Worm (Caenorhabditis elegans) whole organism, L4 larva: ENCODE measurements around the gene ttm-1.

ENCODE experiments used
- D1046.2 ChIP-seq: fragments of 200-800 bp; sonication (Bioruptor generic); IDR thresholded peaks from 2 replicates; pipeline ENCODE4 v1.3.6; 2022; ENCODE audit warnings: missing genetic modification characterization, missing compliant biosample characterization
- F26F4.8 ChIP-seq: fragments of 200-800 bp; sonication (Bioruptor generic); conservative IDR thresholded peaks from 2 replicates; pipeline ENCODE4 v1.3.6; 2022; ENCODE audit warnings: missing genetic modification characterization, missing compliant biosample characterization
- F49E8.2 ChIP-seq: sonication (generic microtip); optimal IDR thresholded peaks from 2 replicates; lab custom pipeline; 2016; ENCODE audit warnings: missing compliant biosample characterization, mild to moderate bottlenecking, missing genetic modification characterization, borderline replicate concordance
- R02D3.7 ChIP-seq: fragments of 150-350 bp; sonication (generic microtip); optimal IDR thresholded peaks from 3 replicates; lab custom pipeline; 2014; ENCODE audit warnings: missing biosample characterization, missing genetic modification characterization
- Y105C5A.15 ChIP-seq: fragments of 200-800 bp; sonication (Bioruptor generic); IDR thresholded peaks from 2 replicates; pipeline ENCODE4 v1.3.6; 2022; ENCODE audit warnings: missing genetic modification characterization, missing compliant biosample characterization
- Y48G9A.11 ChIP-seq: fragments of 200-800 bp; sonication (Bioruptor generic); IDR thresholded peaks from 2 replicates; pipeline ENCODE4 v1.3.6; 2022; ENCODE audit warnings: missing genetic modification reagents, missing genetic modification characterization, missing compliant biosample characterization
- Y5F2A.4 ChIP-seq: fragments of 200-800 bp; sonication (Bioruptor generic); optimal IDR thresholded peaks from 2 replicates; lab custom pipeline; 2018; ENCODE audit warnings: mild to moderate bottlenecking, missing genetic modification characterization, missing compliant biosample characterization
- ZK546.5 ChIP-seq, 2 experiments: sonication (generic microtip); optimal IDR thresholded peaks; 2 replicates each; lab custom pipeline; 2017; ENCODE audit warnings: missing biosample characterization in 2 of 2, missing genetic modification characterization in 2 of 2
- aly-2 ChIP-seq: sonication (generic microtip); optimal IDR thresholded peaks from 2 replicates; lab custom pipeline; 2018; ENCODE audit warnings: missing biosample characterization, missing genetic modification characterization
- arid-1 ChIP-seq: fragments of 200-800 bp; sonication (Bioruptor generic); conservative IDR thresholded peaks from 2 replicates; pipeline ENCODE4 v1.3.6; 2022; ENCODE audit warnings: missing genetic modification reagents, missing genetic modification characterization, missing compliant biosample characterization
- ceh-44 ChIP-seq: fragments of 200-800 bp; sonication (Bioruptor generic); IDR thresholded peaks from 2 replicates; pipeline ENCODE4 v1.3.6; 2022; ENCODE audit warnings: missing genetic modification reagents, missing genetic modification characterization, missing compliant biosample characterization
- ceh-62 ChIP-seq: sonication (generic microtip); optimal IDR thresholded peaks from 2 replicates; lab custom pipeline; 2017; ENCODE audit warnings: missing biosample characterization, missing genetic modification characterization
- daf-16 ChIP-seq, 3 experiments: sonication (generic microtip); optimal IDR thresholded peaks; 2 replicates each; lab custom pipeline; 2016 to 2017; ENCODE audit warnings: missing genetic modification characterization in 3 of 3, missing genetic modification reagents in 3 of 3, mild to moderate bottlenecking in 2 of 3, missing compliant biosample characterization in 2 of 3, missing biosample characterization in 1 of 3, moderate library complexity in 1 of 3
- dmd-8 ChIP-seq: fragments of 200-800 bp; sonication (Bioruptor generic); IDR thresholded peaks from 2 replicates; pipeline ENCODE4 v1.3.6; 2022; ENCODE audit warnings: missing genetic modification characterization, missing compliant biosample characterization
- duxl-1 ChIP-seq: sonication (generic microtip); optimal IDR thresholded peaks from 2 replicates; lab custom pipeline; 2016; ENCODE audit warnings: mild to moderate bottlenecking, missing genetic modification characterization, moderate library complexity, missing compliant biosample characterization; ENCODE audit not compliant: poor library complexity
- dve-1 ChIP-seq: sonication (generic microtip); optimal IDR thresholded peaks from 2 replicates; lab custom pipeline; 2017; ENCODE audit warnings: antibody characterized with exemption, mild to moderate bottlenecking, missing genetic modification characterization, missing compliant biosample characterization; ENCODE audit not compliant: insufficient read depth
- egl-27 ChIP-seq: sonication (generic microtip); optimal IDR thresholded peaks from 3 replicates; lab custom pipeline; 2017; ENCODE audit warnings: missing biosample characterization, missing genetic modification reagents, missing genetic modification characterization
- fkh-10 ChIP-seq: fragments of 150-350 bp; optimal IDR thresholded peaks from 2 replicates; lab custom pipeline; 2014; ENCODE audit warnings: missing biosample characterization, missing genetic modification reagents, missing genetic modification characterization
- fos-1 ChIP-seq: fragments of 150-350 bp; optimal IDR thresholded peaks from 2 replicates; lab custom pipeline; 2014; ENCODE audit warnings: missing biosample characterization, missing genetic modification characterization
- hlh-11 ChIP-seq: fragments of 200-800 bp; sonication (Bioruptor generic); optimal IDR thresholded peaks from 2 replicates; lab custom pipeline; 2018; ENCODE audit warnings: mild to moderate bottlenecking, missing genetic modification characterization, missing compliant biosample characterization
- hlh-30 ChIP-seq: sonication (generic microtip); optimal IDR thresholded peaks from 2 replicates; lab custom pipeline; 2017; ENCODE audit warnings: antibody characterized with exemption, mild to moderate bottlenecking, missing genetic modification characterization, missing compliant biosample characterization; ENCODE audit not compliant: insufficient read depth
- hmg-1.1 ChIP-seq: fragments of 200-800 bp; sonication (Bioruptor generic); IDR thresholded peaks from 2 replicates; pipeline ENCODE4 v1.3.6; 2022; ENCODE audit warnings: missing genetic modification reagents, missing genetic modification characterization, missing compliant biosample characterization
- jun-1 ChIP-seq: fragments of 150-350 bp; optimal IDR thresholded peaks from 2 replicates; lab custom pipeline; 2014; ENCODE audit warnings: missing biosample characterization, missing genetic modification reagents, missing genetic modification characterization
- lin-38 ChIP-seq: fragments of 200-800 bp; sonication (Bioruptor generic); IDR thresholded peaks from 2 replicates; pipeline ENCODE4 v1.3.6; 2022; ENCODE audit warnings: missing genetic modification reagents, missing genetic modification characterization, missing compliant biosample characterization
- lsy-2 ChIP-seq, 2 experiments: fragments of 150-350 bp in 1 of 2; sonication (generic microtip) in 1 of 2; optimal IDR thresholded peaks; 2 replicates each; lab custom pipeline; 2014 to 2017; ENCODE audit warnings: missing biosample characterization in 2 of 2, missing genetic modification characterization in 2 of 2
- mdl-1 ChIP-seq, 2 experiments: fragments of 150-350 bp in 1 of 2; sonication (generic microtip) in 1 of 2; optimal IDR thresholded peaks; 2 replicates each; lab custom pipeline; 2014 to 2017; ENCODE audit warnings: missing biosample characterization in 2 of 2, missing genetic modification characterization in 2 of 2
- mdt-29 ChIP-seq: fragments of 200-800 bp; sonication (Bioruptor generic); IDR thresholded peaks from 2 replicates; pipeline ENCODE4 v1.3.6; 2022; ENCODE audit warnings: missing genetic modification reagents, missing genetic modification characterization, missing compliant biosample characterization
- mep-1 ChIP-seq: fragments of 150-350 bp; sonication (generic microtip); optimal IDR thresholded peaks from 3 replicates; lab custom pipeline; 2014; ENCODE audit warnings: missing biosample characterization, missing genetic modification characterization
- mxl-2 ChIP-seq: fragments of 200-800 bp; sonication (Bioruptor generic); conservative IDR thresholded peaks from 2 replicates; pipeline ENCODE4 v1.3.6; 2022; ENCODE audit warnings: missing genetic modification reagents, missing genetic modification characterization, missing compliant biosample characterization
- mxl-3 ChIP-seq: fragments of 200-800 bp; sonication (Bioruptor generic); optimal IDR thresholded peaks from 2 replicates; lab custom pipeline; 2018; ENCODE audit warnings: mild to moderate bottlenecking, missing genetic modification characterization, missing compliant biosample characterization
- nhr-10 ChIP-seq: fragments of 150-350 bp; optimal IDR thresholded peaks from 2 replicates; lab custom pipeline; 2014; ENCODE audit warnings: missing biosample characterization, missing genetic modification characterization
- nhr-237 ChIP-seq: sonication (generic microtip); optimal IDR thresholded peaks from 2 replicates; lab custom pipeline; 2017; ENCODE audit warnings: missing biosample characterization, missing genetic modification characterization
- nhr-41 ChIP-seq: fragments of 200-800 bp; sonication (Bioruptor generic); IDR thresholded peaks from 2 replicates; pipeline ENCODE4 v1.3.6; 2022; ENCODE audit warnings: missing genetic modification reagents, missing genetic modification characterization, missing compliant biosample characterization
- nhr-42 ChIP-seq: fragments of 200-800 bp; sonication (Bioruptor generic); IDR thresholded peaks from 2 replicates; pipeline ENCODE4 v1.3.6; 2022; ENCODE audit warnings: missing genetic modification characterization, missing compliant biosample characterization
- nhr-6 ChIP-seq: fragments of 150-350 bp; optimal IDR thresholded peaks from 2 replicates; lab custom pipeline; 2014; ENCODE audit warnings: missing biosample characterization, missing genetic modification characterization
- nhr-76 ChIP-seq: fragments of 150-350 bp; optimal IDR thresholded peaks from 2 replicates; lab custom pipeline; 2014; ENCODE audit warnings: missing biosample characterization, missing genetic modification characterization
- nhr-77 ChIP-seq: fragments of 150-350 bp; optimal IDR thresholded peaks from 2 replicates; lab custom pipeline; 2014; ENCODE audit warnings: missing biosample characterization, missing genetic modification characterization
- pha-4 ChIP-seq, 2 experiments: fragments of 150-350 bp in 1 of 2; fragments of 200-800 bp in 1 of 2; sonication (Bioruptor generic) in 1 of 2; IDR thresholded peaks in 1 of 2; optimal IDR thresholded peaks in 1 of 2; 2 replicates each; pipeline versions ENCODE4 v1.3.6 to Lab custom; 2014 to 2022; ENCODE audit warnings: missing genetic modification characterization in 2 of 2, missing genetic modification reagents in 2 of 2, missing biosample characterization in 1 of 2, missing compliant biosample characterization in 1 of 2
- pqm-1 ChIP-seq: sonication (generic microtip); optimal IDR thresholded peaks from 2 replicates; lab custom pipeline; 2017; ENCODE audit warnings: missing biosample characterization, missing genetic modification characterization
- rbr-2 ChIP-seq: sonication (generic microtip); optimal IDR thresholded peaks from 2 replicates; lab custom pipeline; 2016; ENCODE audit warnings: missing genotype, missing genetic modification characterization, missing compliant biosample characterization
- saeg-2 ChIP-seq: fragments of 200-800 bp; sonication (Bioruptor generic); IDR thresholded peaks from 2 replicates; pipeline ENCODE4 v1.3.6; 2022; ENCODE audit warnings: missing genetic modification reagents, missing genetic modification characterization, missing compliant biosample characterization
- snpc-1.2 ChIP-seq: fragments of 200-800 bp; sonication (Bioruptor generic); IDR thresholded peaks from 2 replicates; pipeline ENCODE4 v1.3.6; 2022; ENCODE audit warnings: missing genetic modification reagents, missing genetic modification characterization, missing compliant biosample characterization
- spr-1 ChIP-seq: sonication (generic microtip); optimal IDR thresholded peaks from 2 replicates; lab custom pipeline; 2016; ENCODE audit warnings: mild to moderate bottlenecking, missing genetic modification characterization, missing compliant biosample characterization
- unc-130 ChIP-seq: sonication (generic microtip); optimal IDR thresholded peaks from 2 replicates; lab custom pipeline; 2016; ENCODE audit warnings: missing genetic modification reagents, missing genetic modification characterization, missing compliant biosample characterization
- zag-1 ChIP-seq: fragments of 150-350 bp; optimal IDR thresholded peaks from 2 replicates; lab custom pipeline; 2014; ENCODE audit warnings: missing biosample characterization, missing genetic modification characterization
- zfp-3 ChIP-seq: fragments of 200-800 bp; sonication (Bioruptor generic); conservative IDR thresholded peaks from 2 replicates; pipeline ENCODE4 v1.3.6; 2022; ENCODE audit warnings: missing genetic modification reagents, missing genetic modification characterization, missing compliant biosample characterization
- zip-11 ChIP-seq: fragments of 200-800 bp; sonication (Bioruptor generic); IDR thresholded peaks from 2 replicates; pipeline ENCODE4 v1.3.6; 2022; ENCODE audit warnings: missing genetic modification characterization, missing compliant biosample characterization
- zip-2 ChIP-seq: fragments of 150-350 bp; optimal IDR thresholded peaks from 2 replicates; lab custom pipeline; 2014; ENCODE audit warnings: missing biosample characterization, missing genetic modification characterization
- ztf-11 ChIP-seq: fragments of 150-350 bp; optimal IDR thresholded peaks from 2 replicates; lab custom pipeline; 2014; ENCODE audit warnings: missing biosample characterization, missing genetic modification characterization
- ztf-7 ChIP-seq: fragments of 150-350 bp; optimal IDR thresholded peaks from 2 replicates; lab custom pipeline; 2014; ENCODE audit warnings: missing biosample characterization, missing genetic modification characterization

Gene ttm-1

DNA sequence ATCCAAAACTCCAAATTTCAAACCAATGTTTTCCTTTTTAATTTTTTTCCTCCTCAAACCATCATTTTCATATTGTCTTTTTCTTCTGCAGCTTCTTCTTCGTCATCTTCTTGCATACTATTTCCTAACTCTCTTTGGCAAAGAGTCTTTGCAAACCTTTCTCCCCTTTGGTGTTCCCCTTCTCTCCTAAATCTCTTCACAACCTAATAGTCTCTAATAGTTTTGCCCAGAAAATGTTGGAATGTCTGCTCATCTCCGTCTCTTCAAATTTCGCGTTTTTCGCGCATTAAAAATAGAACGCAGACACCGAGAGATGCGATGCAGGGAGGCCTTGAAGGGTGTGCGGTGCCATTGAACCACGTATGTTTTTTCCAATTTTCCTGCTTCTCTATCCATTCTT, 35.3 kb upstream of the ttm-1 start, which contains the start of gene ZK1010.10 (continued):
- TF ChIP-seq Y105C5A.15: no peak
- TF ChIP-seq zag-1: no peak
- TF ChIP-seq nhr-77 (tag; lab: Kevin White, UChicago): no peak
- TF ChIP-seq ZK546.5 (tag; optimal IDR thresholded peaks at IDR 0.05; lab: Kevin White, UChicago): no peak
- TF ChIP-seq arid-1: no peak
- TF ChIP-seq mxl-2 (GFP tag; lab: Robert Waterston, UW): no peak
- TF ChIP-seq ztf-11 (tag; lab: Kevin White, UChicago): no peak
- no peak for TF ChIP-seq F26F4.8
- no peak for TF ChIP-seq ceh-62 (tag; lab: Kevin White, UChicago)
- no peak for TF ChIP-seq spr-1
- TF ChIP-seq jun-1: peak; percentile 6
- TF ChIP-seq F49E8.2 (tag; lab: Kevin White, UChicago): no peak
- no peak for TF ChIP-seq nhr-41 (GFP tag; lab: Robert Waterston, UW)
- TF ChIP-seq dmd-8 (GFP tag; lab: Robert Waterston, UW): no peak
- no peak for TF ChIP-seq R02D3.7 (tag; lab: Kevin White, UChicago)
- TF ChIP-seq mep-1: no peak
- TF ChIP-seq Y5F2A.4 (GFP tag; lab: Kevin White, UChicago): no peak
- no peak for TF ChIP-seq nhr-42 (GFP tag; lab: Robert Waterston, UW)
- TF ChIP-seq nhr-6 (tag; lab: Kevin White, UChicago): peak; percentile 43
- no peak for TF ChIP-seq nhr-10 (tag; lab: Kevin White, UChicago)
- no peak for TF ChIP-seq Y48G9A.11 (GFP tag; lab: Robert Waterston, UW)
- TF ChIP-seq ceh-44 (GFP tag; lab: Robert Waterston, UW): no peak
- no peak for TF ChIP-seq pqm-1 (tag; lab: Kevin White, UChicago)
- TF ChIP-seq aly-2 (tag; lab: Kevin White, UChicago): no peak
- TF ChIP-seq mdl-1 (tag; optimal IDR thresholded peaks at IDR 0.05; lab: Kevin White, UChicago): peak in 1 of 2 experiments; percentile 10
- peak; percentile 58; the same call in 1 of the 2 replicates for TF ChIP-seq hmg-1.1
- peak; percentile 11 for TF ChIP-seq fkh-10 (GFP tag; lab: Kevin White, UChicago)
- TF ChIP-seq duxl-1 (tag; lab: Kevin White, UChicago): no peak
- no peak for TF ChIP-seq D1046.2
- TF ChIP-seq, all 104 proteins: peak for 10

DNA sequence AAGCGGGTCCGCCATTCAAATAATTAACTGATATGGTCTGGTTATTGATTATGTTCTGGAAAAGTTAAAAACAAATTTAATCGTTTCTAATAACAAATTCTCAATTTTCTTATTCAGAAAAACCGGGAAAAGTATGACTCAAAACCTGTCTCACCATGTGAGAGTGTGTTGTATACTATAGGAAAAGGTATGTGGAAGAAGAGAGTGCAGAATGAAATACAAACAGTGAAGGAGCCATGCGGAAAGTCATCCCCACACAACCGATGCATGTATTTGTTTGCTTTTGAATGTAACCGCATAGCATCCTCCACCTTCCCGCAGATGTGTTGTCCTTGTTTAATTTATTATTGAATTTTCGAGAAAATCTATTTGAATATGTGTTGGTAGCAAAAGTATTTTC, 33.7 kb upstream of the ttm-1 start, which contains the start of gene ZK1010.8:
Gene ZK1010.8, minus strand, starts transcription at position 214 of the 400 bp plus-strand sequence.
- TF ChIP-seq lin-38: no peak
- TF ChIP-seq ceh-44 (GFP tag; lab: Robert Waterston, UW): no peak
- TF ChIP-seq pha-4 (GFP tag; IDR thresholded peaks at IDR 0.05; lab: Robert Waterston, UW): no peak
- TF ChIP-seq pha-4 (tag; optimal IDR thresholded peaks at IDR 0.05; lab: Kevin White, UChicago): peak; percentile 83
- TF ChIP-seq lsy-2 (tag; optimal IDR thresholded peaks at IDR 0.05; lab: Kevin White, UChicago): no peak
- no peak for TF ChIP-seq fos-1
- no peak for TF ChIP-seq rbr-2 (tag; lab: Kevin White, UChicago)
- no peak for TF ChIP-seq saeg-2
- TF ChIP-seq zfp-3 (GFP tag; lab: Robert Waterston, UW): no peak
- TF ChIP-seq nhr-76 (tag; lab: Kevin White, UChicago): no peak
- TF ChIP-seq F49E8.2 (tag; lab: Kevin White, UChicago): no peak
- no peak for TF ChIP-seq zag-1
- no peak for TF ChIP-seq mxl-3
- TF ChIP-seq hlh-11 (tag; lab: Kevin White, UChicago): no peak
- TF ChIP-seq hlh-30 (tag; lab: Kevin White, UChicago): peak; percentile 85
- TF ChIP-seq nhr-237 (tag; lab: Kevin White, UChicago): no peak
- TF ChIP-seq mep-1: no peak
- no peak for TF ChIP-seq egl-27 (tag; lab: Kevin White, UChicago)
- no peak for TF ChIP-seq nhr-42 (GFP tag; lab: Robert Waterston, UW)
- no peak for TF ChIP-seq nhr-41 (GFP tag; lab: Robert Waterston, UW)
- peak; percentile 6 for TF ChIP-seq dve-1 (tag; lab: Kevin White, UChicago)
- TF ChIP-seq zip-11: no peak
- no peak for TF ChIP-seq snpc-1.2 (GFP tag; lab: Robert Waterston, UW)
- TF ChIP-seq unc-130 (GFP tag; lab: Kevin White, UChicago): no peak
- peak; percentile 55 for TF ChIP-seq nhr-6 (tag; lab: Kevin White, UChicago)
- TF ChIP-seq ztf-7 (tag; lab: Kevin White, UChicago): no peak
- TF ChIP-seq zip-2 (tag; lab: Kevin White, UChicago): no peak
- TF ChIP-seq mdt-29: no peak
- TF ChIP-seq daf-16 (GFP tag; optimal IDR thresholded peaks at IDR 0.05; lab: Kevin White, UChicago): no peak
- peak; percentile 13 for TF ChIP-seq daf-16 (tag; optimal IDR thresholded peaks at IDR 0.05; lab: Kevin White, UChicago)
- no peak for TF ChIP-seq duxl-1 (tag; lab: Kevin White, UChicago)
